Worm (Caenorhabditis elegans): Measurements from ENCODE around the gene T10G3.4.

Gene T10G3.4

ce11 chrV:13484339-13484738 lies at the start of gene T10G3.4:
Gene T10G3.4 (minus strand): TSS chrV:13484439.
- TF ChIP-seq ekl-4 (GFP tag; IDR thresholded peaks at IDR 0.05): no peak
- no peak for TF ChIP-seq sptf-2 (GFP tag; optimal IDR thresholded peaks at IDR 0.05)
- TF ChIP-seq Y53G8AR.9 (GFP tag; conservative IDR thresholded peaks at IDR 0.05): no peak
- no peak for TF ChIP-seq ceh-100 (GFP tag; IDR thresholded peaks at IDR 0.05)
- TF ChIP-seq egl-44 (GFP tag; IDR thresholded peaks at IDR 0.05): no peak
- no peak for TF ChIP-seq cebp-2 (GFP tag; IDR thresholded peaks at IDR 0.05)
- TF ChIP-seq F22D6.2 (tag; optimal IDR thresholded peaks at IDR 0.05): no peak
- no peak for TF ChIP-seq pbrm-1 (GFP tag; IDR thresholded peaks at IDR 0.05)

ce11 chrV:13532469-13532868 lies 48.2 kb upstream of the T10G3.4 start:
- no peak for TF ChIP-seq nfyb-1 (GFP tag; IDR thresholded peaks at IDR 0.05)
- TF ChIP-seq xnd-1 (tag; optimal IDR thresholded peaks at IDR 0.05): no peak
- no peak for TF ChIP-seq let-607 (tag; optimal IDR thresholded peaks at IDR 0.05)
- no peak for TF ChIP-seq F49E8.2 (tag; optimal IDR thresholded peaks at IDR 0.05; ENCODE audit: insufficient read depth)
- TF ChIP-seq mcd-1 (GFP tag; IDR thresholded peaks at IDR 0.05): no peak
- no peak for TF ChIP-seq efl-1 (GFP tag; optimal IDR thresholded peaks at IDR 0.05)
- TF ChIP-seq aptf-3 (GFP tag; IDR thresholded peaks at IDR 0.05): no peak
- TF ChIP-seq zim-3 (tag; optimal IDR thresholded peaks at IDR 0.05): no peak
- TF ChIP-seq fkh-3 (tag; optimal IDR thresholded peaks at IDR 0.05): no peak
- no peak for TF ChIP-seq ztf-3 (GFP tag; optimal IDR thresholded peaks at IDR 0.05)
- TF ChIP-seq lin-35 (GFP tag; optimal IDR thresholded peaks at IDR 0.05): no peak
- no peak for TF ChIP-seq athp-1 (tag; optimal IDR thresholded peaks at IDR 0.05)
- TF ChIP-seq T26A5.8 (tag; optimal IDR thresholded peaks at IDR 0.05): no peak
- TF ChIP-seq cebp-1 (GFP tag; IDR thresholded peaks at IDR 0.05): no peak
- no peak for TF ChIP-seq cebp-1 (tag; optimal IDR thresholded peaks at IDR 0.05)
- no peak for TF ChIP-seq madf-6 (GFP tag; IDR thresholded peaks at IDR 0.05)
- TF ChIP-seq Y67H2A.10 (GFP tag; conservative IDR thresholded peaks at IDR 0.05): no peak
- TF ChIP-seq F10E7.11 (tag; optimal IDR thresholded peaks at IDR 0.05): no peak
- TF ChIP-seq ztf-18 (tag; optimal IDR thresholded peaks at IDR 0.05): no peak

- TF ChIP-seq nhr-80 (tag; optimal IDR thresholded peaks at IDR 0.05) (peak; percentile 67), Y53F4B.3 (GFP tag; IDR thresholded peaks at IDR 0.05) (no peak)
These were observed 46.5 kb upstream of the T10G3.4 start, which contains the start of gene ttr-44 for ce11 chrV:13530698-13531097. Gene ttr-44 (minus strand): TSS chrV:13530744.

- TF ChIP-seq K12H6.12 (tag; optimal IDR thresholded peaks at IDR 0.05) (no peak), nhr-27 (tag; optimal IDR thresholded peaks at IDR 0.05) (no peak), B0019.2 (GFP tag; conservative IDR thresholded peaks at IDR 0.05) (no peak)
These were observed 44.9 kb upstream of the T10G3.4 start for ce11 chrV:13529165-13529564.

- peak; percentile 86 for TF ChIP-seq attf-3 (GFP tag; conservative IDR thresholded peaks at IDR 0.05)
These were observed 43.0 kb upstream of the T10G3.4 start for ce11 chrV:13527236-13527635.

Data from whole organism, young adult.